Worm (Caenorhabditis elegans): ENCODE data around the gene T12A2.21.

DNA sequence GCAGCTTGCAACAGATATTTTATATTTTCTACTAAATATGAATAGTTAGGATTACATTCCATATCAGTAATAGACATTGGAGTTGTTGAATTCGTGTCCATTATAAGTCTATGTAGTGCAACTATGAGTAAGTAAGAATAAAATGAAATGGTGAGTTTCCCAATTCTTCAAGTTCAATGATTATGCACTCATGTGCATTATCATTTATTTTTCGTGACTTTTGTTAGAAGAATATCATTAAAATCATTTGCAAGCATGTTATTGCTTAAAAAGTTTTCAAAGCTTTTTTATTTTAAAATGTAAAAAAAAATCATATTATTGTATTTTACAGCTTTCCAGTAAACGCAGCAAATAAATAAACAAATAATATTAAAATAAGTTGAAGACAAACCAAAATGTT is 20.1 kb upstream of the T12A2.21 start, which contains the start of gene srg-9:
- no peak for TF ChIP-seq pha-4 (tag; optimal IDR thresholded peaks at IDR 0.05)
- no peak for TF ChIP-seq ama-1 (optimal IDR thresholded peaks at IDR 0.05)
- no peak for TF ChIP-seq snpc-4 (tag; optimal IDR thresholded peaks at IDR 0.05)
- TF ChIP-seq zag-1 (tag; optimal IDR thresholded peaks at IDR 0.05), result no peak
- no peak for TF ChIP-seq unc-62 (GFP tag; optimal IDR thresholded peaks at IDR 0.05)
